Fruit fly (Drosophila melanogaster) whole organism, embryonic: ENCODE measurements around the gene kin17.

Source experiments
- B-H1 ChIP-seq: fragments of 200-800 bp; sonication (Bioruptor generic); IDR thresholded peaks from 3 replicates; pipeline ENCODE4 v1.3.6; 2022; ENCODE audit warnings: missing biosample characterization, missing genetic modification characterization
- BtbVII ChIP-seq: fragments of 200-800 bp; sonication (Bioruptor generic); optimal IDR thresholded peaks from 3 replicates; lab custom pipeline; 2017; ENCODE audit warnings: missing biosample characterization, mild to moderate bottlenecking, missing genetic modification characterization
- CG10267 ChIP-seq: fragments of 200-800 bp; sonication (Bioruptor generic); optimal IDR thresholded peaks from 2 replicates; lab custom pipeline; 2018; ENCODE audit warnings: missing biosample characterization, mild to moderate bottlenecking, missing genetic modification characterization, moderate library complexity
- CG10321 ChIP-seq: fragments of 200-800 bp; sonication (Bioruptor generic); IDR thresholded peaks from 2 replicates; pipeline ENCODE4 v1.3.6; 2022; ENCODE audit warnings: missing biosample characterization, missing genetic modification characterization
- CG11723 ChIP-seq: fragments of 200-800 bp; sonication (Bioruptor generic); optimal IDR thresholded peaks from 2 replicates; lab custom pipeline; 2017; ENCODE audit warnings: missing biosample characterization, mild to moderate bottlenecking, missing genetic modification characterization
- CG12769 ChIP-seq: fragments of 200-800 bp; sonication (Bioruptor generic); optimal IDR thresholded peaks from 2 replicates; lab custom pipeline; 2019; ENCODE audit warnings: missing biosample characterization, mild to moderate bottlenecking, missing genetic modification characterization, moderate library complexity
- CG17385 ChIP-seq: fragments of 200-800 bp; sonication (Bioruptor generic); optimal IDR thresholded peaks from 3 replicates; lab custom pipeline; 2018; ENCODE audit warnings: missing biosample characterization, mild to moderate bottlenecking, missing genetic modification characterization
- CG18011 ChIP-seq: fragments of 200-800 bp; sonication (Bioruptor generic); optimal IDR thresholded peaks from 2 replicates; lab custom pipeline; 2017; ENCODE audit warnings: missing biosample characterization, missing genetic modification characterization, mild to moderate bottlenecking, moderate library complexity, missing genotype
- CG30020 ChIP-seq: fragments of 200-800 bp; optimal IDR thresholded peaks from 2 replicates; lab custom pipeline; 2019; ENCODE audit warnings: missing biosample characterization, mild to moderate bottlenecking, missing genetic modification characterization, moderate library complexity
- CG34376 ChIP-seq: fragments of 200-800 bp; sonication (Bioruptor generic); optimal IDR thresholded peaks from 2 replicates; lab custom pipeline; 2018; ENCODE audit warnings: missing biosample characterization, mild to moderate bottlenecking, missing genetic modification characterization
- CG34422 ChIP-seq: fragments of 200-800 bp; sonication (Bioruptor generic); IDR thresholded peaks from 3 replicates; pipeline ENCODE4 v1.3.6; 2022; ENCODE audit warnings: missing biosample characterization, missing genetic modification characterization
- CG6175 ChIP-seq: fragments of 200-800 bp; sonication (Bioruptor generic); IDR thresholded peaks from 3 replicates; pipeline ENCODE4 v1.3.6; 2022; ENCODE audit warnings: missing biosample characterization, missing genetic modification characterization
- CG6654 ChIP-seq: fragments of 200-800 bp; sonication (Bioruptor generic); optimal IDR thresholded peaks from 2 replicates; lab custom pipeline; 2017; ENCODE audit warnings: missing biosample characterization, mild to moderate bottlenecking, missing genetic modification characterization
- CG7839 ChIP-seq: fragments of 200-800 bp; sonication (Bioruptor generic); optimal IDR thresholded peaks from 3 replicates; lab custom pipeline; 2018; ENCODE audit warnings: missing biosample characterization, mild to moderate bottlenecking, missing genetic modification characterization, moderate library complexity
- CG8388 ChIP-seq: fragments of 200-800 bp; sonication (Bioruptor generic); optimal IDR thresholded peaks from 2 replicates; lab custom pipeline; 2019; ENCODE audit warnings: missing biosample characterization, mild to moderate bottlenecking, missing genetic modification characterization, moderate library complexity
- E2f1 ChIP-seq: fragments of 200-800 bp; sonication (Bioruptor generic); IDR thresholded peaks from 2 replicates; pipeline ENCODE4 v1.3.6; 2022; ENCODE audit warnings: missing biosample characterization, missing genetic modification characterization
- Fer3 ChIP-seq: fragments of 200-800 bp; sonication (Bioruptor generic); optimal IDR thresholded peaks from 2 replicates; lab custom pipeline; 2018; ENCODE audit warnings: missing biosample characterization, mild to moderate bottlenecking, missing genetic modification characterization, moderate library complexity
- Gug ChIP-seq: fragments of 200-800 bp; sonication (Bioruptor generic); IDR thresholded peaks from 4 replicates; pipeline ENCODE4 v1.3.6; 2022; ENCODE audit warnings: missing biosample characterization, missing genetic modification characterization
- HLH54F ChIP-seq: fragments of 200-800 bp; sonication (Bioruptor generic); optimal IDR thresholded peaks from 3 replicates; lab custom pipeline; 2016; ENCODE audit warnings: missing biosample characterization, missing genetic modification characterization
- HLHmδ ChIP-seq: fragments of 200-800 bp; sonication (Bioruptor generic); optimal IDR thresholded peaks from 2 replicates; lab custom pipeline; 2018; ENCODE audit warnings: missing biosample characterization, mild to moderate bottlenecking, missing genetic modification characterization, moderate library complexity
- Hey ChIP-seq: fragments of 200-800 bp; sonication (Bioruptor generic); optimal IDR thresholded peaks from 3 replicates; lab custom pipeline; 2018; ENCODE audit warnings: missing biosample characterization, mild to moderate bottlenecking, missing genetic modification characterization
- Lhr ChIP-seq: fragments of 200-800 bp; sonication (Bioruptor generic); optimal IDR thresholded peaks from 3 replicates; lab custom pipeline; 2017; ENCODE audit warnings: mild to moderate bottlenecking, missing biosample characterization, missing genetic modification reagents, missing genetic modification characterization
- Meics ChIP-seq: fragments of 200-800 bp; sonication (Bioruptor generic); optimal IDR thresholded peaks from 2 replicates; lab custom pipeline; 2017; ENCODE audit warnings: missing biosample characterization, mild to moderate bottlenecking, missing genetic modification characterization
- Myb ChIP-seq: fragments of 200-800 bp; sonication (Bioruptor generic); optimal IDR thresholded peaks from 2 replicates; lab custom pipeline; 2016; ENCODE audit warnings: missing biosample characterization, missing genetic modification characterization
- Nf-YA ChIP-seq: fragments of 200-800 bp; sonication (Bioruptor generic); IDR thresholded peaks from 2 replicates; pipeline ENCODE4 v1.3.6; 2022; ENCODE audit warnings: missing biosample characterization, missing genetic modification characterization
- Sry-δ ChIP-seq: fragments of 200-800 bp; sonication (Bioruptor generic); optimal IDR thresholded peaks from 2 replicates; lab custom pipeline; 2016; ENCODE audit warnings: missing biosample characterization, missing genetic modification characterization
- TFAM ChIP-seq: fragments of 200-800 bp; sonication (Bioruptor generic); optimal IDR thresholded peaks from 2 replicates; lab custom pipeline; 2017; ENCODE audit warnings: missing biosample characterization, missing genetic modification characterization, inconsistent platforms
- az2 ChIP-seq: fragments of 200-800 bp; sonication (Bioruptor generic); optimal IDR thresholded peaks from 3 replicates; lab custom pipeline; 2016; ENCODE audit warnings: missing biosample characterization, missing genetic modification characterization
- cg ChIP-seq: fragments of 200-800 bp; sonication (Bioruptor generic); optimal IDR thresholded peaks from 3 replicates; lab custom pipeline; 2019; ENCODE audit warnings: missing biosample characterization, mild to moderate bottlenecking, missing genetic modification characterization, moderate library complexity
- crc ChIP-seq: fragments of 200-800 bp; sonication (Bioruptor generic); optimal IDR thresholded peaks from 2 replicates; lab custom pipeline; 2016; ENCODE audit warnings: missing biosample characterization, missing genetic modification characterization
- ems ChIP-seq: fragments of 200-800 bp; sonication (Bioruptor generic); optimal IDR thresholded peaks from 3 replicates; lab custom pipeline; 2016; ENCODE audit warnings: missing biosample characterization, missing genetic modification characterization
- fd64A ChIP-seq: fragments of 200-800 bp; sonication (Bioruptor generic); optimal IDR thresholded peaks from 3 replicates; lab custom pipeline; 2018; ENCODE audit warnings: missing biosample characterization, mild to moderate bottlenecking, missing genetic modification characterization
- fd96Cb ChIP-seq: fragments of 200-800 bp; sonication (Bioruptor generic); optimal IDR thresholded peaks from 2 replicates; lab custom pipeline; 2018; ENCODE audit warnings: missing biosample characterization, mild to moderate bottlenecking, missing genetic modification characterization, moderate library complexity
- gem ChIP-seq: fragments of 200-800 bp; sonication (Bioruptor generic); optimal IDR thresholded peaks from 2 replicates; lab custom pipeline; 2019; ENCODE audit warnings: missing biosample characterization, mild to moderate bottlenecking, missing genetic modification characterization, moderate library complexity
- hb ChIP-seq: fragments of 200-800 bp; sonication (Bioruptor generic); IDR thresholded peaks from 3 replicates; pipeline ENCODE4 v1.3.6; 2022; ENCODE audit warnings: missing biosample characterization, missing genetic modification characterization; ENCODE audit not compliant: partially characterized antibody
- insv ChIP-seq, 2 experiments: fragments of 200-800 bp; sonication (Bioruptor generic); optimal IDR thresholded peaks; 3 replicates each; lab custom pipeline; 2016 to 2018; ENCODE audit warnings: missing biosample characterization in 2 of 2, missing genetic modification characterization in 2 of 2
- kah ChIP-seq: fragments of 200-800 bp; sonication (Bioruptor generic); optimal IDR thresholded peaks from 2 replicates; lab custom pipeline; 2018; ENCODE audit warnings: missing biosample characterization, mild to moderate bottlenecking, missing genetic modification characterization
- lab ChIP-seq: fragments of 200-800 bp; sonication (Bioruptor generic); optimal IDR thresholded peaks from 3 replicates; lab custom pipeline; 2017; ENCODE audit warnings: missing biosample characterization, missing genetic modification characterization, mild to moderate bottlenecking, moderate library complexity, missing genetic modification reagents
- lov ChIP-seq, 2 experiments: fragments of 200-800 bp in 1 of 2; fragments of >200 bp in 1 of 2; sonication (Bioruptor generic) in 1 of 2; IDR thresholded peaks in 1 of 2; optimal IDR thresholded peaks in 1 of 2; 2 replicates in 1 of 2; 3 replicates in 1 of 2; pipeline versions ENCODE4 v1.3.6 to Lab custom; 2017 to 2022; ENCODE audit warnings: missing biosample characterization in 1 of 2, missing genetic modification characterization in 1 of 2
- mam ChIP-seq: fragments of 200-800 bp; sonication (Bioruptor generic); optimal IDR thresholded peaks from 3 replicates; lab custom pipeline; 2016; ENCODE audit warnings: missing biosample characterization, missing genetic modification characterization
- pnt ChIP-seq: fragments of 200-800 bp; sonication (Bioruptor generic); optimal IDR thresholded peaks from 3 replicates; lab custom pipeline; 2016; ENCODE audit warnings: missing biosample characterization, missing genetic modification characterization
- sc ChIP-seq, 3 experiments: fragments of >200 bp in 2 of 3; fragments of 200-800 bp in 1 of 3; sonication (Bioruptor generic) in 1 of 3; optimal IDR thresholded peaks; 2 replicates in 2 of 3; 3 replicates in 1 of 3; lab custom pipeline; 2017; ENCODE audit warnings: mild to moderate bottlenecking in 1 of 3, missing biosample characterization in 1 of 3, missing genetic modification characterization in 1 of 3, missing genetic modification reagents in 1 of 3
- shn ChIP-seq: fragments of 200-800 bp; sonication (Bioruptor generic); optimal IDR thresholded peaks from 3 replicates; lab custom pipeline; 2016; ENCODE audit warnings: missing biosample characterization, missing genetic modification characterization
- sob ChIP-seq: fragments of 200-800 bp; sonication (Bioruptor generic); IDR thresholded peaks from 2 replicates; pipeline ENCODE4 v1.3.6; 2022; ENCODE audit warnings: missing biosample characterization, missing genetic modification characterization
- wdn ChIP-seq: fragments of 200-800 bp; sonication (Bioruptor generic); IDR thresholded peaks from 2 replicates; pipeline ENCODE4 v1.3.6; 2022; ENCODE audit warnings: missing biosample characterization, missing genetic modification characterization
- wek ChIP-seq: fragments of 200-800 bp; sonication (Bioruptor generic); optimal IDR thresholded peaks from 3 replicates; lab custom pipeline; 2018; ENCODE audit warnings: missing biosample characterization, mild to moderate bottlenecking, missing genetic modification characterization, moderate library complexity
- wor ChIP-seq: fragments of 200-800 bp; sonication (Bioruptor generic); IDR thresholded peaks from 2 replicates; pipeline ENCODE4 v1.3.6; 2022; ENCODE audit warnings: missing biosample characterization, missing genetic modification characterization
- yki ChIP-seq: fragments of >200 bp; optimal IDR thresholded peaks from 3 replicates; lab custom pipeline; 2018

The kin17 gene

DNA sequence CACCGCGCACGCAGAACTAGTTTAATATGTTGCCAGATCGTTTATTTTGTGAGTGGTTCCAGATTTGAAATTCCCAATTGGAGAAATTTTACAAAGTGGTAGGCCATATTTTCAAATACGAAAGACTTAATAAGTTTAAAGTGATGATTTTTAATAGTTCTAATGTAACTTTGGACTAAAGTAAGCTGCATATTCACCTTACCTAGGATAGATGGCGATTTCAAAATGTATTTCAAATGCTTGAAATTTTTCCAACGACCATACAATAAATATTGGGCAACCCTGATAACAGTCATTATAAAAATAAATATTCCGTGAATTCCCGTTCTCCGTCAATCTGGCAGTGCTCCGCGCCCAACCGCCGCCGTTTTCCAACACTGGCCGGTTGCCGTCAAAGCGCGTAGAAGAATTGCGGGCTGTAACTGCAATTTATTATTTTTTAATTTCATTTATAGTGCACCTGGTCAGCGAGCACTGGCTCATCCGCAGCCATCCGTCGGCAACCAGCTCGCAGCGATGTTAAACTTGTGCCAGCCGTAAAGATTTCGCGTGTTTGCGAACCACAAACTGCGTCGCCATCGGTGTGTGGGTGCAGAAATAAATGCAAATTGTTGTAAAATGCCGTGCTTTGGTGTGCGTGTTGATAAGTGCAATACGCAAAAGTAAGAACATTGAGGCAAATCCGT, 19.4 kb downstream of the kin17 start, which contains the start of the genes Ide and RhoBTB (continued):
- no peak for TF ChIP-seq Nf-YA
- TF ChIP-seq Hey (tag; lab: Kevin White, UChicago), result no peak
- TF ChIP-seq insv (GFP tag; optimal IDR thresholded peaks at IDR 0.05; lab: Kevin White, UChicago), result peak; percentile 87 to 98
- TF ChIP-seq Sry-δ (GFP tag; lab: Kevin White, UChicago), result peak; percentile 66
- TF ChIP-seq HLHmδ (GFP tag; lab: Kevin White, UChicago), result no peak
- TF ChIP-seq lab (GFP tag; lab: Kevin White, UChicago), result peak; percentile 78
- TF ChIP-seq Myb (GFP tag; lab: Kevin White, UChicago), result peak; percentile 92
- peak; percentile 66 for TF ChIP-seq CG30020
- peak; percentile 46; the same call in 1 of the 2 replicates for TF ChIP-seq E2f1
- TF ChIP-seq kah (GFP tag; lab: Kevin White, UChicago), result peak; percentile 22
- TF ChIP-seq sob (GFP tag; lab: Robert Waterston, UW), result peak; percentile 81
- TF ChIP-seq CG6654, result peak; percentile 42
- TF ChIP-seq CG18011 (GFP tag; lab: Kevin White, UChicago), result peak; percentile 63
- peak; percentile 90 for TF ChIP-seq HLH54F (GFP tag; lab: Kevin White, UChicago)
- TF ChIP-seq crc (GFP tag; lab: Kevin White, UChicago), result peak; percentile 67
- TF ChIP-seq CG10321, result no peak
- TF ChIP-seq hb (GFP tag; lab: Robert Waterston, UW), result no peak
- peak; percentile 89 for TF ChIP-seq Lhr (GFP tag; lab: Kevin White, UChicago)
- peak; percentile 95 for TF ChIP-seq CG10267 (tag; lab: Kevin White, UChicago)
- TF ChIP-seq ems (GFP tag; lab: Kevin White, UChicago), result peak; percentile 77
- no peak for TF ChIP-seq B-H1
- TF ChIP-seq cg, result peak; percentile 24
- TF ChIP-seq BtbVII (GFP tag; lab: Kevin White, UChicago), result peak; percentile 19
- TF ChIP-seq CG17385 (GFP tag; lab: Kevin White, UChicago), result peak; percentile 68
- TF ChIP-seq CG8388 (GFP tag; lab: Kevin White, UChicago), result peak; percentile 53
- no peak for TF ChIP-seq TFAM
- TF ChIP-seq az2 (GFP tag; lab: Kevin White, UChicago), result peak; percentile 80
- peak; percentile 81; the same call in 2 of the 4 replicates for TF ChIP-seq Gug
- TF ChIP-seq fd64A (GFP tag; lab: Kevin White, UChicago), result no peak
- TF ChIP-seq shn, result peak; percentile 90
- TF ChIP-seq CG6175 (GFP tag; lab: Robert Waterston, UW), result no peak
- TF ChIP-seq wor (GFP tag; lab: Robert Waterston, UW), result no peak; the same call in 1 of the 2 replicates
- TF ChIP-seq Meics (GFP tag; lab: Kevin White, UChicago), result peak; percentile 71
- TF ChIP-seq CG7839 (tag; lab: Kevin White, UChicago), result peak; percentile 85
- peak; percentile 77 for TF ChIP-seq CG12769 (tag; lab: Kevin White, UChicago)
- TF ChIP-seq wdn (GFP tag; lab: Robert Waterston, UW), result peak; percentile 48; the same call in 1 of the 2 replicates
- TF ChIP-seq wek (GFP tag; lab: Kevin White, UChicago), result peak; percentile 37
- TF ChIP-seq mam, result peak; percentile 96
- TF ChIP-seq yki, result no peak
- peak; percentile 91 for TF ChIP-seq pnt
- peak; percentile 72 for TF ChIP-seq fd96Cb (tag; lab: Kevin White, UChicago)
- peak; percentile 51; the same call in 1 of the 3 replicates for TF ChIP-seq CG34422
- no peak for TF ChIP-seq lov (optimal IDR thresholded peaks at IDR 0.05; lab: Kevin White, UChicago)
- peak; percentile 60; the same call in 1 of the 3 replicates for TF ChIP-seq lov (GFP tag; IDR thresholded peaks at IDR 0.05; lab: Robert Waterston, UW)
- peak; percentile 78 for TF ChIP-seq Fer3
- peak; percentile 59 for TF ChIP-seq CG34376 (GFP tag; lab: Kevin White, UChicago)
- TF ChIP-seq CG11723 (GFP tag; lab: Kevin White, UChicago), result peak; percentile 53
- TF ChIP-seq gem (tag; lab: Kevin White, UChicago), result no peak
- no peak for TF ChIP-seq sc (optimal IDR thresholded peaks at IDR 0.05; lab: Kevin White, UChicago)
- peak; percentile 26 for TF ChIP-seq sc (GFP tag; optimal IDR thresholded peaks at IDR 0.05; lab: Kevin White, UChicago)
